Worm (Caenorhabditis elegans) whole organism, L4 larva: Measurements from ENCODE around the gene mdt-30.

ENCODE experiments used
- ceh-28 ChIP-seq: fragments of 150-350 bp; optimal IDR thresholded peaks from 2 replicates; lab custom pipeline; 2014; ENCODE audit warnings: missing biosample characterization, missing genetic modification reagents, missing genetic modification characterization
- ceh-44 ChIP-seq: fragments of 200-800 bp; sonication (Bioruptor generic); IDR thresholded peaks from 2 replicates; pipeline ENCODE4 v1.3.6; 2022; ENCODE audit warnings: missing genetic modification reagents, missing genetic modification characterization, missing compliant biosample characterization
- ceh-82 ChIP-seq: sonication (generic microtip); optimal IDR thresholded peaks from 2 replicates; lab custom pipeline; 2017; ENCODE audit warnings: missing biosample characterization, missing genetic modification characterization
- lin-15B ChIP-seq: fragments of 150-350 bp; sonication (generic microtip); optimal IDR thresholded peaks from 3 replicates; lab custom pipeline; 2014; ENCODE audit warnings: missing biosample characterization, missing genetic modification characterization

DNA sequence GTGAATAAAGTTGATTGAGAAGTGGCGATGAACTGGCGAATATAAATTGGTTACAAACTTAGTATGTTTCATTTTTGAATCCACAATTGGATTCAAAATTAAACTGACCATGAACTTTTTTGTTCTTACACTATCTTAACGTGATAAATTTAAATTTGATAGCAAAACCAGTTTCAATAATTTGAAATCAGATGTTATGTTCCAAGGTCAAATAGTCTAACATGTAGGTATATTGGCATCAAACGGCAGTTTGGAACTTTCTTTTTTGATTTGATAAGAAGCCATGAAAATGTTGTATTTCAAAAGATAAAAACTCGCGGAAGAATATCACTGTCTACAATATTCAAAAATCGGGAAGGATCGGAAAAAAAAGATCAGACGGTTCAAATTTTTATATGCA lies 8.2 kb upstream of the mdt-30 start:
- TF ChIP-seq ceh-82 (tag; lab: Kevin White, UChicago) (no peak), ceh-44 (GFP tag; lab: Robert Waterston, UW) (no peak), ceh-28 (no peak), lin-15B (tag; lab: Kevin White, UChicago) (no peak)
